Worm (Caenorhabditis elegans): ENCODE data around the gene Y66D12A.13.

The Y66D12A.13 gene

DNA sequence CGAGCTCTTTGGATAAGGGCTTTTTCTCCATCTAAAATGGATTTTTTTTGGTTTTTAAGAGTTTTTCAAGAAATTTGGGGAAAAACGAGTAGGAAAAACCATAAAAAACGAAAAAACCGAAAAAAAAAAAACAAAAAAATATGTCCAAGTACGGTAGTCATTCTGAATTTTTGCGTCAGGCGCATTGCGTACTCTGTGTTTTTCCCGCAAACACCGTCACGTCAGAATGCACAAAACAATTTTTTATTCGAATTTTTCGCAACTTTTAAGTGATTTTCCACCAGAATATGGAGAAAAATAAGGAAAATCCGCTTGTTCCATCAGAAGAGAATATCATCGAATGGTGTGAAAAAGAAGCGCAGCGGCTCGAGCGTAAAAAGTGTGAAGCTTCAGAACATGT is 33.2 kb downstream of the Y66D12A.13 start, which contains the start of the genes Y66D12A.6 and ceh-92:
Gene Y66D12A.6, minus strand, starts transcription at position 31 of the 400 bp plus-strand sequence.
Gene ceh-92, plus strand, starts transcription at position 229 of the 400 bp plus-strand sequence.
- TF ChIP-seq nhr-85 (tag) (peak; percentile 20), efl-1 (optimal IDR thresholded peaks at IDR 0.05) (peak in 1 of 2 experiments; percentile 71), efl-1 (GFP tag; optimal IDR thresholded peaks at IDR 0.05 in 1 of 2) (peak; percentile 9 to 66), ceh-63 (GFP tag; optimal IDR thresholded peaks at IDR 0.05) (no peak)

ce11 chrIII:11582569-11582968 is 34.4 kb downstream of the Y66D12A.13 start:
- TF ChIP-seq zip-4 (GFP tag; optimal IDR thresholded peaks at IDR 0.05) (no peak), unc-86 (tag; optimal IDR thresholded peaks at IDR 0.05) (no peak)

DNA sequence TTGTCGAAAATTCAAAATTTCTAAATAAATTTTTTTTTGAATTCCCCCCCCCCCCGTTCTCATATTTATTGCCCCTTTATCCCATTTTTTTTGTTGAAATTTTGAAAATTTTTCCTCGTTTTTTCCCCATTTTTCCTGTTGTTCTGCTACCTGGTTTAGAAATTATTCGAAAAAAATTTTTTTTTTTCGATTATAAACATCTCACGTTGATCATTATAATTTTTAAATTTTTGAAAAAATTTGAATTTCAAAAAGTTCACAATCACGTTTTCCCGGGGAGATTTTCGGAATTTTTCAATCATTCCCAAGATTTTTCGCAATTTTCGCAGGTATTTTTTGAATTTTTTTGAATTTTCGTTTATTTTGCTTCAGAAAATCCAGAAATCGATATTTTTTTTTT is 40.7 kb downstream of the Y66D12A.13 start, which contains the start of gene Y66D12A.3:
Gene Y66D12A.3, plus strand, starts transcription at position 301 of the 400 bp plus-strand sequence.
- TF ChIP-seq snu-23 (GFP tag; optimal IDR thresholded peaks at IDR 0.05): no peak
- TF ChIP-seq zip-4 (GFP tag; optimal IDR thresholded peaks at IDR 0.05): no peak
- no peak for TF ChIP-seq efl-1 (optimal IDR thresholded peaks at IDR 0.05)
- TF ChIP-seq efl-1 (GFP tag; optimal IDR thresholded peaks at IDR 0.05 in 1 of 2): no peak
- TF ChIP-seq lsy-2 (tag; optimal IDR thresholded peaks at IDR 0.05): no peak
- TF ChIP-seq rnt-1 (tag; optimal IDR thresholded peaks at IDR 0.05): no peak
- no peak for TF ChIP-seq lin-39 (tag; optimal IDR thresholded peaks at IDR 0.05)
- TF ChIP-seq egl-13 (tag; optimal IDR thresholded peaks at IDR 0.05): no peak
- no peak for TF ChIP-seq xbp-1 (tag; optimal IDR thresholded peaks at IDR 0.05)
- no peak for TF ChIP-seq sox-4 (tag; optimal IDR thresholded peaks at IDR 0.05)
- no peak for TF ChIP-seq skn-1 (tag; optimal IDR thresholded peaks at IDR 0.05)

DNA sequence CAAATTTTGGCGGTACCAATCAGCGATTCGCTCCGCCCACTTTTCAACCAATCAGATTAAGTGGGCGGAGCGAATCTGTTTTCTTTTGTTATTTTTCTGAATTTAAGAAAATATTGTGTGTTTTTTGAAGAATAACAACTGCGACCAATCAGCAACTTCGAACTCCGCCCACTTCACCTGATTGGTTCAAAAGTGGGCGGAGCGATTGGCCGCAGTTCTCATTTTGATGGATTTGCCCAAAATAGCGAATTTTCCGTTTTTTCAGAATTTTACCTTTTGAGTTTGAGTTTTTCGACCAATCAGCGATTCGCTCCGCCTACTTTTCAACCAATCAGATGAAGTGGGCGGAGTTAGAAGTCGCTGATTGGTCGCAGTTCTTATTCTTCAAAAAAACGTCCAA is 41.1 kb downstream of the Y66D12A.13 start:
- TF ChIP-seq mep-1 (tag; optimal IDR thresholded peaks at IDR 0.05) (no peak), pax-3 (tag; optimal IDR thresholded peaks at IDR 0.05) (no peak)

DNA sequence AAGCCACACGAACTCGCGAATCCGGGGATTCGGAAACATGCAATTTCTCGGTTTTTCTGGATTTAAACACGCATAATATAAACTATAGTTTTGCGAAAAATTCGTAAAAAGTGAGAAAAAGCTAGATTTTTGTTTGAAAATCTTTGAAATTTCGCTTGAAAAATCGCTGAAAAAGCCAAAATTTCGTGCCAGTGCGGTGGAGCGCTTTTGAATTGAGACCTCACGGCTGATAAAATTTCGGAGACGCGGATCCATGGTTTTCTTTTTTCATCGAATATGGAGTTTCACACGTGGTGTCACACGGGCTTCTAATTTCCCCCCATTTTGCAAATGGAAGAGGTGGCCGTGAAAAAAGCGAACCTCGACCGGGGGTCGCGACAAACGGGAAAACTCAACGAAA is 42.1 kb downstream of the Y66D12A.13 start:
- TF ChIP-seq lin-13 (GFP tag; optimal IDR thresholded peaks at IDR 0.05): no peak
- TF ChIP-seq grh-1 (GFP tag; IDR thresholded peaks at IDR 0.05): no peak
- TF ChIP-seq zag-1 (tag; optimal IDR thresholded peaks at IDR 0.05): no peak
- no peak for TF ChIP-seq nhr-20 (tag; optimal IDR thresholded peaks at IDR 0.05)
- no peak for TF ChIP-seq sox-4 (tag; optimal IDR thresholded peaks at IDR 0.05)
- TF ChIP-seq irx-1 (tag; optimal IDR thresholded peaks at IDR 0.05): no peak

- TF ChIP-seq nhr-12 (tag; optimal IDR thresholded peaks at IDR 0.05) (no peak), egl-13 (tag; optimal IDR thresholded peaks at IDR 0.05) (no peak), tlp-1 (tag; optimal IDR thresholded peaks at IDR 0.05) (no peak), swsn-7 (tag; optimal IDR thresholded peaks at IDR 0.05) (no peak), ceh-82 (tag; optimal IDR thresholded peaks at IDR 0.05) (no peak), lin-39 (tag; optimal IDR thresholded peaks at IDR 0.05) (no peak), nhr-11 (tag; optimal IDR thresholded peaks at IDR 0.05) (no peak), efl-1 (optimal IDR thresholded peaks at IDR 0.05) (no peak), efl-1 (GFP tag; optimal IDR thresholded peaks at IDR 0.05 in 1 of 2) (no peak), jun-1 (tag; optimal IDR thresholded peaks at IDR 0.05) (no peak)
Observed at ce11 chrIII:11592096-11592495, 43.9 kb downstream of the Y66D12A.13 start.

All from whole organism, L1 larva.